Worm (Caenorhabditis elegans) whole organism, early embryonic: Measurements from ENCODE around the gene unk-1.

Experiments
- B0310.2 ChIP-seq: sonication (generic microtip); optimal IDR thresholded peaks from 2 replicates; lab custom pipeline; 2016; ENCODE audit warnings: mild to moderate bottlenecking, missing genetic modification characterization, missing compliant biosample characterization
- F13C5.2 ChIP-seq: sonication (generic microtip); optimal IDR thresholded peaks from 2 replicates; lab custom pipeline; 2017; ENCODE audit warnings: mild to moderate bottlenecking, missing genetic modification characterization, inconsistent platforms, missing compliant biosample characterization
- aly-1 ChIP-seq: sonication (generic microtip); optimal IDR thresholded peaks from 2 replicates; lab custom pipeline; 2016; ENCODE audit warnings: missing genetic modification characterization, missing compliant biosample characterization
- ama-1 ChIP-seq: fragments of 150-350 bp; optimal IDR thresholded peaks from 2 replicates; lab custom pipeline; 2014
- ceh-13 ChIP-seq: fragments of 200-800 bp; sonication (Bioruptor generic); optimal IDR thresholded peaks from 2 replicates; lab custom pipeline; 2018; ENCODE audit warnings: mild to moderate bottlenecking, missing genetic modification characterization, missing compliant biosample characterization
- ceh-36 ChIP-seq: sonication (generic microtip); optimal IDR thresholded peaks from 2 replicates; lab custom pipeline; 2016; ENCODE audit warnings: missing genetic modification characterization, inconsistent platforms, missing compliant biosample characterization
- ets-7 ChIP-seq: sonication (generic microtip); optimal IDR thresholded peaks from 2 replicates; lab custom pipeline; 2016; ENCODE audit warnings: missing genotype, missing genetic modification characterization, missing compliant biosample characterization
- flt-1 ChIP-seq: fragments of 200-800 bp; sonication (Bioruptor generic); IDR thresholded peaks from 2 replicates; pipeline ENCODE4 v1.3.6; 2022; ENCODE audit warnings: missing genetic modification characterization, missing compliant biosample characterization
- hmbx-1 ChIP-seq: sonication (generic microtip); optimal IDR thresholded peaks from 2 replicates; lab custom pipeline; 2016; ENCODE audit warnings: mild to moderate bottlenecking, missing genetic modification characterization, missing compliant biosample characterization
- hmg-4 ChIP-seq: fragments of 200-800 bp; sonication (Bioruptor generic); optimal IDR thresholded peaks from 2 replicates; lab custom pipeline; 2018; ENCODE audit warnings: mild to moderate bottlenecking, missing genetic modification characterization, missing compliant biosample characterization
- hnd-1 ChIP-seq: sonication (generic microtip); optimal IDR thresholded peaks from 2 replicates; lab custom pipeline; 2016; ENCODE audit warnings: missing genetic modification characterization, missing compliant biosample characterization
- pes-1 ChIP-seq: fragments of 200-800 bp; sonication (Bioruptor generic); IDR thresholded peaks from 2 replicates; pipeline ENCODE4 v1.3.6; 2022; ENCODE audit warnings: missing genetic modification reagents, missing genetic modification characterization, missing compliant biosample characterization
- scrt-1 ChIP-seq: fragments of 200-800 bp; sonication (Bioruptor generic); IDR thresholded peaks from 2 replicates; pipeline ENCODE4 v1.3.6; 2022; ENCODE audit warnings: missing genetic modification characterization, missing compliant biosample characterization
- sea-1 ChIP-seq: fragments of 200-800 bp; sonication (Bioruptor generic); conservative IDR thresholded peaks from 2 replicates; pipeline ENCODE4 v1.3.6; 2022; ENCODE audit warnings: missing genetic modification characterization, missing compliant biosample characterization
- tbx-11 ChIP-seq: fragments of 200-800 bp; sonication (Bioruptor generic); IDR thresholded peaks from 2 replicates; pipeline ENCODE4 v1.3.6; 2022; ENCODE audit warnings: missing genetic modification characterization, missing compliant biosample characterization
- tbx-37 ChIP-seq: fragments of 200-800 bp; sonication (Bioruptor generic); conservative IDR thresholded peaks from 2 replicates; pipeline ENCODE4 v1.3.6; 2022; ENCODE audit warnings: missing genetic modification reagents, missing genetic modification characterization, missing compliant biosample characterization
- tra-4 ChIP-seq: sonication (generic microtip); optimal IDR thresholded peaks from 2 replicates; lab custom pipeline; 2017; ENCODE audit warnings: missing genetic modification characterization, missing compliant biosample characterization

Gene unk-1

DNA sequence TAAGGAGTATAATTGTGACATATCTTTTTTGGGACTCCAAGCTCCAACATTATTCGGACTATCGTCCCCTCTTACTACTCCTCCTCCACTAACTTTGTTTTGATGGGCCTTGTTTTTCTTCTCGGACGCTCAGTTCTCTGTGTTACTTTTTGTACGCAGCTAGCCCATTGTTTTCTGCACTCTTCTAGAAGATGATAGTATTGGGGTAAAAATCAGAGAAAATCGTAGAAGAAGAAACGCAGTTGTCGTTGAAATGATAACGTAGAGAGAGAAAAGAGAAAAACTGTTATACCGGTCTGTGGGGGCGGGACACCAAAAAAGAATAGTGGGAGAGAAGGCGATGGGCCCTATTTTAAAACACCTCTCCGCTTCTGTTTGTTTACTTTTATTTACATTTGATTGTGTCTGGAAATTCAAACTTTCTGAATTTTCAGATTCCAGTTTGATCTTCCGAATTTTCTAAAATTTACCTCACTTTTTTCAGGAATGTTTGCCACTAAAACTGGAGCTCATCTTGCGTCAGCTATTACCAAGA, 29.2 kb upstream of the unk-1 start, which contains the start of gene F45E1.4:
Gene F45E1.4 (plus strand): TSS at position 485 of the 535 bp plus-strand sequence.
- TF ChIP-seq tbx-37 (GFP tag; lab: Robert Waterston, UW), result no peak
- no peak for TF ChIP-seq ama-1 (lab: Kevin White, UChicago)
- no peak for TF ChIP-seq F13C5.2
- TF ChIP-seq ceh-13, result no peak

DNA sequence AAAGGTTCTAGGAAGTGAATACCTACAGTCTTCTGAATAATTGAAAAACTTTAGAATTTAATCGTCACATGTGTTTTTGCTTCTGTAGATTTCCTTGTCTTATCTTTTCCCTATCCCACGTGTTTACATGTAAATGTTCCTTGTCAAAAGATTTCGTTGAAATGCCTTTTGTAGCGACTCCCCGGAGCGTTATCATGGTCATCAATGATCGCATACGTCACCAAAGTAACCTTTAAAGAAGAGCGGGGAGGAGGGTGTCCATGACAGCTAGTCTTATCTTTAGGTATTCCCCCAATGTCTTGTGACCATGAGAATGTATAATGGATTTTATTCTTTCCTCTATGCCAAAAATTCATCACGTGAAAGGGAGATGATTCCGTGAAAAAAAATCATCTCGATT, 27.9 kb upstream of the unk-1 start:
- no peak for TF ChIP-seq ceh-36 (tag; lab: Kevin White, UChicago)
- TF ChIP-seq hmbx-1, result no peak
- no peak for TF ChIP-seq pes-1 (GFP tag; lab: Robert Waterston, UW)
- no peak for TF ChIP-seq F13C5.2
- TF ChIP-seq sea-1 (GFP tag; lab: Robert Waterston, UW), result no peak
- no peak for TF ChIP-seq tbx-11
- TF ChIP-seq flt-1, result no peak
- TF ChIP-seq tra-4 (tag; lab: Kevin White, UChicago), result no peak
- no peak for TF ChIP-seq tbx-37 (GFP tag; lab: Robert Waterston, UW)
- TF ChIP-seq ama-1 (lab: Kevin White, UChicago), result no peak
- no peak for TF ChIP-seq scrt-1 (GFP tag; lab: Robert Waterston, UW)
- no peak for TF ChIP-seq aly-1
- TF ChIP-seq hnd-1 (tag; lab: Kevin White, UChicago), result no peak
- TF ChIP-seq hmg-4, result no peak
- no peak for TF ChIP-seq ets-7 (tag; lab: Kevin White, UChicago)
- TF ChIP-seq ceh-13, result no peak
- TF ChIP-seq B0310.2 (tag; lab: Kevin White, UChicago), result no peak

DNA sequence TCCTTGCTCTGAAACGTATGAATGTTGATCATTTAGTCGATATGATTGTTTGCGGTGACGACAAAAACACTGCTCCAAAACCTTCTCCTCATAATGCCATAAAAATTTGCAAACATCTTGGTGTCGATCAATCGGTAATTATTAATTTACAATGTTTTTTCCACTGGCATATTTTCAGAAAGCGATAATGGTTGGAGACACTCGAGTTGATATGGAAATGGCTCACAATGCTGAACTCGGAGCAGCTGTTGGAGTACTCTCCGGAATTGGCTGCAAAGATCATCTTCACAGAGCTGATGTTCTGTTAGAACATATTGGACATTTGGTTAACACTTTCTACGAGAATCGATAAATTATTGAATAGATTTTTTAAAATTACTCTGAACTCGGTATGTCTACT, 26.3 kb upstream of the unk-1 start:
- TF ChIP-seq ama-1 (lab: Kevin White, UChicago) (no peak), hnd-1 (tag; lab: Kevin White, UChicago) (no peak), aly-1 (no peak), ets-7 (tag; lab: Kevin White, UChicago) (no peak)

DNA sequence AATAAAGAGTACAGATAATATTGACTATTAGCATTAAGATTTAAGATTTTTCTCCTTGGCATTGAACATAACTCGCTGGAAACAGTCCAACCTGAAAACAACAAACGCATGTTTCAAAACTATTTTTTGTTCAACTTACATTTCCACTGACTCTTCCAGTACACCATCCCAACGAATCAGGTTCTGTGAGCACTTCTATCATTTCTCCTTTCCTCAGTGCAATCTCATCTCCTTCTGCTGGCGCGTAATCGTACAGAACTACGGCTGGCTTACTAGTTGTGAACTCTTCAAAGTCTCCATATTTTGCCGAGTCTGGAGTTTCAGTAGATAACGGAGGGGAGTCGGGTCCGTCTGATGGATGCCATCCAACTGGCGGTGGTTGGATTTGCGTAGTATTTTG, 25.6 kb upstream of the unk-1 start:
- TF ChIP-seq aly-1, result no peak
- TF ChIP-seq ceh-13, result no peak
- no peak for TF ChIP-seq tbx-37 (GFP tag; lab: Robert Waterston, UW)
- no peak for TF ChIP-seq tbx-11
- no peak for TF ChIP-seq hmg-4
- no peak for TF ChIP-seq tra-4 (tag; lab: Kevin White, UChicago)
- no peak for TF ChIP-seq hmbx-1
- TF ChIP-seq ets-7 (tag; lab: Kevin White, UChicago), result no peak
- TF ChIP-seq ceh-36 (tag; lab: Kevin White, UChicago), result no peak
- no peak for TF ChIP-seq hnd-1 (tag; lab: Kevin White, UChicago)
- TF ChIP-seq pes-1 (GFP tag; lab: Robert Waterston, UW), result no peak

DNA sequence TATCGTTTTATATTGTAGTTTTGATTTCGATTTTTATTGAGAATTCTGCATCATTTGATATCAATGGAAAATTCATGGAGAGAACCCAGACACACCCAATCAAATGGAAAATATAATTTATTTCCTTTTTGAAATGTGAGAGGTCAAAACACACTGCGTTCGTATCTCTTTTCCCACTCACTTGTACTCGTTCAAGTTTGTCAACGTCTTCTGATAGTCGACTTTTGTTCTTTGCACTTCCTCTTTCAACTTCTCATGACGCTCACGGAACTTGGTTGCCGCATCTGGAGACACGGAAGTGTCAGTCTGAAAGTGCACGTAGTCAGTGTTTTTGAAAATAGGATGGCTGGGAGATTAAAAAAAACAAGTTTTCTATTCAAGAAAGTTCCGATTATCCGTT, 24.5 kb upstream of the unk-1 start:
- TF ChIP-seq B0310.2 (tag; lab: Kevin White, UChicago), result no peak
- no peak for TF ChIP-seq F13C5.2
- no peak for TF ChIP-seq tbx-11
- TF ChIP-seq pes-1 (GFP tag; lab: Robert Waterston, UW), result no peak
- TF ChIP-seq aly-1, result no peak
- TF ChIP-seq hmbx-1, result no peak
- no peak for TF ChIP-seq tra-4 (tag; lab: Kevin White, UChicago)
- no peak for TF ChIP-seq hmg-4
- no peak for TF ChIP-seq tbx-37 (GFP tag; lab: Robert Waterston, UW)
- TF ChIP-seq scrt-1 (GFP tag; lab: Robert Waterston, UW), result no peak

DNA sequence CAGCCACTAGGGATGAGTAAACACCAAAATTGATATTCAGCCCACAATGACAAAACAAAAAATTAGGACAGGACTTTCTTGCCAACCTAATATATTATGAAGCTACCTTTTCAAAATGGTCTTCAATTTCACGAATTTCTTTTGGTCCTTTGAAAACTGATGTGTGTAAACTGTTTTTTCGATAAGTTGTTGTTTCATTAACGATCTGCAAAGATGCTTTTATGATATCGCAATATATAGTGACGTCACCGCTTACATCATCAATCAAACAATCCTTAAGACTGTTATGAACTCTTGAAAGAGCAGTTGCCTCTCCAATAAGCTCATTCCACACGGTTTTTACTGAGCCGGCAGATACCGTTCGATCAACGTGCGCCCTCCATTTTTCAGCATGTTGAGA, 22.7 kb upstream of the unk-1 start:
- TF ChIP-seq tbx-37 (GFP tag; lab: Robert Waterston, UW) (no peak), ceh-13 (no peak), tra-4 (tag; lab: Kevin White, UChicago) (no peak), hmg-4 (no peak), tbx-11 (no peak), ceh-36 (tag; lab: Kevin White, UChicago) (no peak), F13C5.2 (no peak), pes-1 (GFP tag; lab: Robert Waterston, UW) (no peak), B0310.2 (tag; lab: Kevin White, UChicago) (no peak), hnd-1 (tag; lab: Kevin White, UChicago) (no peak), hmbx-1 (no peak), ets-7 (tag; lab: Kevin White, UChicago) (no peak), flt-1 (no peak), sea-1 (GFP tag; lab: Robert Waterston, UW) (no peak), ama-1 (lab: Kevin White, UChicago) (no peak), aly-1 (no peak), scrt-1 (GFP tag; lab: Robert Waterston, UW) (no peak)

DNA sequence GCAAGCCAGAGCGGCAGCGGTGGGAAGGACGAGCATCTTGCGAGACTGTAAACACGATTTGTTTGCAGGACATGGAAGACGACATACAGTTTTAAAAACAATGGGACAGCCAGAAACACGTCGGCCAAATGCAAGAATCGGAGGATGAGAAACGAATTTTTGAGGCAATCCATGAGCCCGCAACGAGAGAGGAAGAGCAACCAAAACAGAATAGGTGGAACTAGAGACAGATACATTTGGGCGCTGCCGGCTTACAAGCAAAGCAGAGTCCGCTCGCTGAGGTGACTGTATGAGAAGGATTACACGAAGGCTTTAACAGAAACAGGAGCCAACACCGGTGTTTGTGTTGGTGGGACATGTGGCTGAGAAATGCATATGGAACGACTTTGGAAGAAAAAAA, 20.3 kb upstream of the unk-1 start:
- TF ChIP-seq flt-1 (no peak), hnd-1 (tag; lab: Kevin White, UChicago) (no peak), ets-7 (tag; lab: Kevin White, UChicago) (no peak), aly-1 (no peak), ceh-36 (tag; lab: Kevin White, UChicago) (no peak), sea-1 (GFP tag; lab: Robert Waterston, UW) (no peak), scrt-1 (GFP tag; lab: Robert Waterston, UW) (no peak), hmg-4 (no peak), ceh-13 (no peak), hmbx-1 (no peak), tra-4 (tag; lab: Kevin White, UChicago) (no peak), B0310.2 (tag; lab: Kevin White, UChicago) (no peak), pes-1 (GFP tag; lab: Robert Waterston, UW) (no peak), tbx-37 (GFP tag; lab: Robert Waterston, UW) (no peak), tbx-11 (no peak)

DNA sequence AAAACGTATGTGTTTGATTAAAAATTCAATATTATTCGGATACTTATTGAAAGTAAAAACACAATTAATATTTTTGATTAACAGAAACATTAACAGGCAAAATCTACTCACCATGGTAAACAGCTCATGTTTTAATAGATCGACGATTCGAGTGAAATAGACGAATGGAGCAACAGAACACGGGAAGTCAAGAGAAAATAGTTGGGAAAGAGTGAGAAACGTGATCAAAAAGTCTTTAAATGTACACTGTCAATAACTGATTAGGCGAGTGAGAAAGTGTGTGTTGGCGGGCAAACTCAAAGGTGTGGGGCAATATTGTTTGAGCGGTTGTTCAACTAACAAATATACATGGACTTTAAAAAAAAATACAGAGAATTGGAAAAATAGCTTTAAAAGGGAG, 16.8 kb upstream of the unk-1 start, which contains the start of gene sdpn-1:
Gene sdpn-1 (minus strand): TSS at position 262 of the 400 bp plus-strand sequence.
- TF ChIP-seq sea-1 (GFP tag; lab: Robert Waterston, UW) (no peak), ceh-36 (tag; lab: Kevin White, UChicago) (no peak), tbx-11 (no peak), hmg-4 (no peak), flt-1 (no peak), ceh-13 (no peak), pes-1 (GFP tag; lab: Robert Waterston, UW) (no peak), hnd-1 (tag; lab: Kevin White, UChicago) (no peak), tra-4 (tag; lab: Kevin White, UChicago) (no peak), hmbx-1 (no peak), scrt-1 (GFP tag; lab: Robert Waterston, UW) (no peak), ama-1 (lab: Kevin White, UChicago) (no peak), tbx-37 (GFP tag; lab: Robert Waterston, UW) (no peak), ets-7 (tag; lab: Kevin White, UChicago) (no peak)
